Worm (Caenorhabditis elegans): ENCODE measurements around the gene arp-6.

arp-6 gene

ce11 chrII:8037246-8037645, at the start of gene arp-6:
arp-6 (minus strand) TSS chrII:8037346.
- TF ChIP-seq fkh-4 (tag; optimal IDR thresholded peaks at IDR 0.05; ENCODE audit: borderline replicate concordance) = no peak

ce11 chrII:8086803-8087202, 49.7 kb upstream of the arp-6 start, which contains the start of gene K02C4.3:
K02C4.3 (minus strand) TSS chrII:8086853.
- TF ChIP-seq xbp-1 (tag; optimal IDR thresholded peaks at IDR 0.05) (peak; percentile 74), lin-35 (GFP tag; optimal IDR thresholded peaks at IDR 0.05) (peak; percentile 87 to 95), mdl-1 (tag; optimal IDR thresholded peaks at IDR 0.05) (peak in 1 of 2 experiments; percentile 60), tlp-1 (tag; optimal IDR thresholded peaks at IDR 0.05) (no peak), ceh-8 (GFP tag; optimal IDR thresholded peaks at IDR 0.05) (peak; percentile 72), aly-2 (tag; optimal IDR thresholded peaks at IDR 0.05) (peak; percentile 24), mep-1 (tag; optimal IDR thresholded peaks at IDR 0.05) (peak; percentile 87), snpc-4 (tag; optimal IDR thresholded peaks at IDR 0.05) (peak; percentile 89), nhr-28 (tag; optimal IDR thresholded peaks at IDR 0.05) (no peak), sup-37 (GFP tag; optimal IDR thresholded peaks at IDR 0.05) (peak; percentile 25), grh-1 (GFP tag; IDR thresholded peaks at IDR 0.05) (peak; percentile 37; the same call in 1 of the 2 replicates), ets-5 (GFP tag; IDR thresholded peaks at IDR 0.05) (no peak), vab-15 (tag; optimal IDR thresholded peaks at IDR 0.05) (no peak), pqm-1 (tag; optimal IDR thresholded peaks at IDR 0.05) (no peak), C16A3.4 (tag; optimal IDR thresholded peaks at IDR 0.05) (peak; percentile 39), ces-1 (GFP tag; optimal IDR thresholded peaks at IDR 0.05) (no peak), nhr-84 (tag; optimal IDR thresholded peaks at IDR 0.05) (no peak), snu-23 (GFP tag; optimal IDR thresholded peaks at IDR 0.05) (peak; percentile 85), dsc-1 (tag; optimal IDR thresholded peaks at IDR 0.05) (peak; percentile 78), fos-1 (tag; optimal IDR thresholded peaks at IDR 0.05) (peak; percentile 31), ztf-11 (tag; optimal IDR thresholded peaks at IDR 0.05) (peak in 1 of 2 experiments; percentile 63), ceh-63 (GFP tag; optimal IDR thresholded peaks at IDR 0.05) (no peak), nhr-12 (tag; optimal IDR thresholded peaks at IDR 0.05) (no peak), egl-13 (tag; optimal IDR thresholded peaks at IDR 0.05) (peak; percentile 44), C34B4.2 (tag; optimal IDR thresholded peaks at IDR 0.05) (no peak), lin-15B (tag; optimal IDR thresholded peaks at IDR 0.05) (peak; percentile 42), unc-62 (GFP tag; optimal IDR thresholded peaks at IDR 0.05) (no peak), zag-1 (tag; optimal IDR thresholded peaks at IDR 0.05) (no peak), pag-3 (tag; optimal IDR thresholded peaks at IDR 0.05; ENCODE audit: borderline replicate concordance, insufficient read depth) (peak; percentile 4), skn-1 (tag; optimal IDR thresholded peaks at IDR 0.05) (peak; percentile 77), isw-1 (GFP tag; IDR thresholded peaks at IDR 0.05) (peak; percentile 59), aha-1 (tag; optimal IDR thresholded peaks at IDR 0.05) (no peak), nhr-85 (tag) (peak; percentile 79), lsy-2 (tag; optimal IDR thresholded peaks at IDR 0.05) (peak; percentile 87 to 90), unc-86 (tag; optimal IDR thresholded peaks at IDR 0.05) (peak; percentile 35), hlh-17 (GFP tag; optimal IDR thresholded peaks at IDR 0.05; ENCODE audit: borderline replicate concordance) (no peak), Y116A8C.19 (tag; optimal IDR thresholded peaks at IDR 0.05; ENCODE audit: borderline replicate concordance) (no peak), efl-1 (optimal IDR thresholded peaks at IDR 0.05) (peak; percentile 90 to 93), efl-1 (GFP tag; optimal IDR thresholded peaks at IDR 0.05 in 1 of 2) (peak; percentile 90 to 99), lin-39 (tag; optimal IDR thresholded peaks at IDR 0.05) (peak; percentile 60), zip-4 (GFP tag; optimal IDR thresholded peaks at IDR 0.05) (peak; percentile 28), pax-3 (tag; optimal IDR thresholded peaks at IDR 0.05) (no peak), tbx-2 (tag; optimal IDR thresholded peaks at IDR 0.05) (peak; percentile 77), irx-1 (tag; optimal IDR thresholded peaks at IDR 0.05) (peak; percentile 71), unc-30 (tag; optimal IDR thresholded peaks at IDR 0.05) (no peak), efl-3 (GFP tag; optimal IDR thresholded peaks at IDR 0.05) (no peak), jun-1 (tag; optimal IDR thresholded peaks at IDR 0.05) (peak; percentile 39), nhr-90 (tag; optimal IDR thresholded peaks at IDR 0.05; ENCODE audit: poor library complexity) (peak; percentile 77), lin-13 (GFP tag; optimal IDR thresholded peaks at IDR 0.05) (peak; percentile 49), sox-4 (tag; optimal IDR thresholded peaks at IDR 0.05) (peak; percentile 14), lin-14 (GFP tag; optimal IDR thresholded peaks at IDR 0.05) (peak; percentile 75)

Measured in whole organism, L1 larva.